Worm (Caenorhabditis elegans) whole organism, young adult: ENCODE data around the gene F58E6.5.

Experiments
- B0019.2 ChIP-seq: fragments of 200-800 bp; sonication (Bioruptor generic); conservative IDR thresholded peaks from 2 replicates; pipeline ENCODE4 v1.3.6; 2022; ENCODE audit warnings: missing genetic modification reagents, missing genetic modification characterization, missing compliant biosample characterization
- B0035.1 ChIP-seq: sonication (generic microtip); optimal IDR thresholded peaks from 2 replicates; lab custom pipeline; 2016; ENCODE audit warnings: missing genetic modification characterization, mild to moderate bottlenecking, missing compliant biosample characterization, missing genotype, missing genetic modification reagents
- B0336.3 ChIP-seq: fragments of 200-800 bp; sonication (Bioruptor generic); IDR thresholded peaks from 2 replicates; pipeline ENCODE4 v1.3.6; 2022; ENCODE audit warnings: missing genetic modification characterization, missing compliant biosample characterization
- C06A6.2 ChIP-seq: fragments of 200-800 bp; sonication (Bioruptor generic); conservative IDR thresholded peaks from 2 replicates; pipeline ENCODE4 v1.3.6; 2022; ENCODE audit warnings: missing genetic modification characterization, missing compliant biosample characterization
- F10E7.11 ChIP-seq: sonication (generic microtip); optimal IDR thresholded peaks from 2 replicates; lab custom pipeline; 2017; ENCODE audit warnings: mild to moderate bottlenecking, missing genetic modification characterization, moderate library complexity, missing compliant biosample characterization
- F37B4.10 ChIP-seq: fragments of 200-800 bp; sonication (Bioruptor generic); IDR thresholded peaks from 2 replicates; pipeline ENCODE4 v1.3.6; 2022; ENCODE audit warnings: missing genetic modification characterization, missing compliant biosample characterization
- F39B2.1 ChIP-seq: fragments of 200-800 bp; sonication (Bioruptor generic); IDR thresholded peaks from 2 replicates; pipeline ENCODE4 v1.3.6; 2022; ENCODE audit warnings: missing genetic modification reagents, missing genetic modification characterization, missing compliant biosample characterization
- F49E8.2 ChIP-seq: sonication (generic microtip); optimal IDR thresholded peaks from 3 replicates; lab custom pipeline; 2017; ENCODE audit warnings: missing genetic modification characterization, mild to moderate bottlenecking, missing compliant biosample characterization, antibody characterized with exemption, moderate library complexity; ENCODE audit not compliant: insufficient read depth
- F52B5.7 ChIP-seq: sonication (generic microtip); optimal IDR thresholded peaks from 2 replicates; lab custom pipeline; 2016; ENCODE audit warnings: mild to moderate bottlenecking, missing genetic modification characterization, missing compliant biosample characterization
- K11D2.4 ChIP-seq: fragments of 200-800 bp; sonication (Bioruptor generic); IDR thresholded peaks from 2 replicates; pipeline ENCODE4 v1.3.6; 2022; ENCODE audit warnings: missing genetic modification reagents, missing genetic modification characterization, missing compliant biosample characterization
- K12H6.12 ChIP-seq: fragments of 200-800 bp; sonication (Bioruptor generic); optimal IDR thresholded peaks from 2 replicates; lab custom pipeline; 2018; ENCODE audit warnings: mild to moderate bottlenecking, missing genetic modification characterization, missing compliant biosample characterization
- Y53G8AR.9 ChIP-seq: fragments of 200-800 bp; sonication (Bioruptor generic); conservative IDR thresholded peaks from 2 replicates; pipeline ENCODE4 v1.3.6; 2022; ENCODE audit warnings: missing genetic modification reagents, missing genetic modification characterization, missing compliant biosample characterization
- Y56A3A.18 ChIP-seq: fragments of 200-800 bp; sonication (Bioruptor generic); IDR thresholded peaks from 2 replicates; pipeline ENCODE4 v1.3.6; 2022; ENCODE audit warnings: missing genetic modification reagents, missing genetic modification characterization, missing compliant biosample characterization
- Y95B8A.8 ChIP-seq: fragments of 200-800 bp; sonication (Bioruptor generic); IDR thresholded peaks from 2 replicates; pipeline ENCODE4 v1.3.6; 2022; ENCODE audit warnings: missing genetic modification reagents, missing genetic modification characterization, missing compliant biosample characterization
- ama-1 ChIP-seq, 3 experiments: fragments of 150-350 bp in 1 of 3; sonication (generic microtip) in 2 of 3; optimal IDR thresholded peaks; 2 replicates each; lab custom pipeline; 2014 to 2018; ENCODE audit warnings: missing biosample characterization in 2 of 3, missing genetic modification characterization in 2 of 3, missing genetic modification reagents in 2 of 3
- attf-3 ChIP-seq: fragments of 200-800 bp; sonication (Bioruptor generic); conservative IDR thresholded peaks from 2 replicates; pipeline ENCODE4 v1.3.6; 2022; ENCODE audit warnings: missing genetic modification reagents, missing genetic modification characterization, missing compliant biosample characterization
- cebp-1 ChIP-seq, 2 experiments: fragments of 200-800 bp in 1 of 2; sonication (Bioruptor generic) in 1 of 2; sonication (generic microtip) in 1 of 2; IDR thresholded peaks in 1 of 2; optimal IDR thresholded peaks in 1 of 2; 2 replicates each; pipeline versions ENCODE4 v1.3.6 to Lab custom; 2017 to 2022; ENCODE audit warnings: missing compliant biosample characterization in 2 of 2, missing genetic modification characterization in 2 of 2, mild to moderate bottlenecking in 1 of 2, missing genetic modification reagents in 1 of 2, moderate library complexity in 1 of 2
- chd-7 ChIP-seq: sonication (generic microtip); optimal IDR thresholded peaks from 2 replicates; lab custom pipeline; 2016; ENCODE audit warnings: mild to moderate bottlenecking, missing genetic modification characterization, moderate library complexity, missing compliant biosample characterization
- die-1 ChIP-seq: sonication (generic microtip); optimal IDR thresholded peaks from 2 replicates; lab custom pipeline; 2016; ENCODE audit warnings: missing genotype, mild to moderate bottlenecking, missing genetic modification characterization, missing compliant biosample characterization
- egl-44 ChIP-seq: fragments of 200-800 bp; sonication (Bioruptor generic); IDR thresholded peaks from 2 replicates; pipeline ENCODE4 v1.3.6; 2022; ENCODE audit warnings: missing genetic modification reagents, missing genetic modification characterization, missing compliant biosample characterization
- ekl-4 ChIP-seq: fragments of 200-800 bp; sonication (Bioruptor generic); IDR thresholded peaks from 2 replicates; pipeline ENCODE4 v1.3.6; 2022; ENCODE audit warnings: missing genetic modification reagents, missing genetic modification characterization, missing compliant biosample characterization
- ets-4 ChIP-seq: fragments of 200-800 bp; sonication (Bioruptor generic); optimal IDR thresholded peaks from 2 replicates; lab custom pipeline; 2018; ENCODE audit warnings: mild to moderate bottlenecking, missing genetic modification characterization, missing compliant biosample characterization
- hmg-1.2 ChIP-seq: fragments of 200-800 bp; sonication (Bioruptor generic); IDR thresholded peaks from 2 replicates; pipeline ENCODE4 v1.3.6; 2022; ENCODE audit warnings: missing genetic modification reagents, missing genetic modification characterization, missing compliant biosample characterization
- hrde-1 ChIP-seq: sonication (generic microtip); optimal IDR thresholded peaks from 2 replicates; lab custom pipeline; 2016; ENCODE audit warnings: missing genetic modification characterization, mild to moderate bottlenecking, missing compliant biosample characterization, moderate library complexity, missing genotype, missing genetic modification reagents, borderline replicate concordance
- hsf-1 ChIP-seq: fragments of 200-800 bp; sonication (Bioruptor generic); IDR thresholded peaks from 2 replicates; pipeline ENCODE4 v1.3.6; 2022; ENCODE audit warnings: missing genetic modification reagents, missing genetic modification characterization, missing compliant biosample characterization
- let-526 ChIP-seq: fragments of 200-800 bp; sonication (Bioruptor generic); IDR thresholded peaks from 2 replicates; pipeline ENCODE4 v1.3.6; 2022; ENCODE audit warnings: missing genetic modification reagents, missing genetic modification characterization, missing compliant biosample characterization
- let-607 ChIP-seq, 2 experiments: fragments of 200-800 bp in 1 of 2; sonication (Bioruptor generic) in 1 of 2; sonication (generic microtip) in 1 of 2; optimal IDR thresholded peaks; 2 replicates each; lab custom pipeline; 2016 to 2018; ENCODE audit warnings: mild to moderate bottlenecking in 2 of 2, missing compliant biosample characterization in 2 of 2, missing genetic modification characterization in 2 of 2, moderate library complexity in 2 of 2, missing genotype in 1 of 2
- lin-35 ChIP-seq, 3 experiments: fragments of 150-350 bp in 2 of 3; sonication (generic microtip) in 1 of 3; optimal IDR thresholded peaks; 2 replicates each; lab custom pipeline; 2014 to 2018; ENCODE audit warnings: missing biosample characterization in 3 of 3, missing genetic modification characterization in 3 of 3, missing genetic modification reagents in 3 of 3
- lin-54 ChIP-seq: fragments of 200-800 bp; sonication (Bioruptor generic); optimal IDR thresholded peaks from 2 replicates; lab custom pipeline; 2018; ENCODE audit warnings: mild to moderate bottlenecking, missing genetic modification characterization, missing compliant biosample characterization
- lir-1 ChIP-seq: fragments of 200-800 bp; sonication (Bioruptor generic); conservative IDR thresholded peaks from 2 replicates; pipeline ENCODE4 v1.3.6; 2022; ENCODE audit warnings: missing genetic modification reagents, missing genetic modification characterization, missing compliant biosample characterization
- madf-10 ChIP-seq: sonication (generic microtip); optimal IDR thresholded peaks from 2 replicates; lab custom pipeline; 2016; ENCODE audit warnings: mild to moderate bottlenecking, missing genetic modification characterization, missing compliant biosample characterization
- madf-3 ChIP-seq: fragments of 200-800 bp; sonication (Bioruptor generic); IDR thresholded peaks from 2 replicates; pipeline ENCODE4 v1.3.6; 2022; ENCODE audit warnings: missing genetic modification reagents, missing genetic modification characterization, missing compliant biosample characterization
- mel-28 ChIP-seq: sonication (generic microtip); optimal IDR thresholded peaks from 2 replicates; lab custom pipeline; 2016; ENCODE audit warnings: borderline replicate concordance, mild to moderate bottlenecking, missing genetic modification characterization, missing compliant biosample characterization
- nfyb-1 ChIP-seq: fragments of 200-800 bp; sonication (Bioruptor generic); IDR thresholded peaks from 2 replicates; pipeline ENCODE4 v1.3.6; 2022; ENCODE audit warnings: missing genetic modification reagents, missing genetic modification characterization, missing compliant biosample characterization
- nhr-27 ChIP-seq: fragments of 200-800 bp; sonication (Bioruptor generic); optimal IDR thresholded peaks from 2 replicates; lab custom pipeline; 2018; ENCODE audit warnings: mild to moderate bottlenecking, missing genetic modification characterization, moderate library complexity, missing compliant biosample characterization
- pbrm-1 ChIP-seq: fragments of 200-800 bp; sonication (Bioruptor generic); IDR thresholded peaks from 2 replicates; pipeline ENCODE4 v1.3.6; 2022; ENCODE audit warnings: missing genetic modification reagents, missing genetic modification characterization, missing compliant biosample characterization
- rec-8 ChIP-seq, 2 experiments: sonication (generic microtip); optimal IDR thresholded peaks; 2 replicates each; lab custom pipeline; 2016; ENCODE audit warnings: mild to moderate bottlenecking in 2 of 2, missing genetic modification characterization in 2 of 2, missing genetic modification reagents in 2 of 2, missing genotype in 2 of 2, missing biosample characterization in 1 of 2, missing compliant biosample characterization in 1 of 2, moderate library complexity in 1 of 2
- repo-1 ChIP-seq: sonication (generic microtip); optimal IDR thresholded peaks from 2 replicates; lab custom pipeline; 2017; ENCODE audit warnings: mild to moderate bottlenecking, missing genetic modification characterization, missing compliant biosample characterization
- snpc-1.1 ChIP-seq: sonication (generic microtip); optimal IDR thresholded peaks from 2 replicates; lab custom pipeline; 2017; ENCODE audit warnings: missing genetic modification characterization, mild to moderate bottlenecking, missing compliant biosample characterization, antibody characterized with exemption, moderate library complexity, missing genotype, missing genetic modification reagents; ENCODE audit not compliant: insufficient read depth
- snpc-4 ChIP-seq, 5 experiments: fragments of 150-350 bp in 1 of 5; sonication (generic microtip) in 4 of 5; optimal IDR thresholded peaks; 2 replicates each; lab custom pipeline; 2014 to 2018; ENCODE audit warnings: missing genetic modification characterization in 5 of 5, missing biosample characterization in 3 of 5, antibody characterized with exemption in 2 of 5, mild to moderate bottlenecking in 2 of 5, missing compliant biosample characterization in 2 of 5, missing genotype in 2 of 5, moderate library complexity in 2 of 5, missing genetic modification reagents in 1 of 5
- tlf-1 ChIP-seq: fragments of 200-800 bp; sonication (Bioruptor generic); optimal IDR thresholded peaks from 2 replicates; lab custom pipeline; 2018; ENCODE audit warnings: mild to moderate bottlenecking, missing genetic modification characterization, missing compliant biosample characterization
- zim-3 ChIP-seq: sonication (generic microtip); optimal IDR thresholded peaks from 2 replicates; lab custom pipeline; 2017; ENCODE audit warnings: mild to moderate bottlenecking, missing genetic modification characterization, moderate library complexity, missing compliant biosample characterization
- ztf-18 ChIP-seq: sonication (generic microtip); optimal IDR thresholded peaks from 2 replicates; lab custom pipeline; 2016; ENCODE audit warnings: missing genotype, mild to moderate bottlenecking, missing genetic modification characterization, missing compliant biosample characterization
- ztf-3 ChIP-seq: fragments of 200-800 bp; sonication (Bioruptor generic); optimal IDR thresholded peaks from 2 replicates; lab custom pipeline; 2018; ENCODE audit warnings: mild to moderate bottlenecking, missing genetic modification characterization, missing compliant biosample characterization

Gene F58E6.5

ce11 chrV:9786721-9787131 is 32.4 kb upstream of the F58E6.5 start, which contains the start of gene F46B6.6:
TSS of gene F46B6.6 (minus strand) at chrV:9786868.
- TF ChIP-seq rec-8 (tag; optimal IDR thresholded peaks at IDR 0.05; lab: Kevin White, UChicago) (peak in 1 of 2 experiments; percentile 12), K12H6.12 (no peak), F37B4.10 (GFP tag; lab: Robert Waterston, UW) (no peak), lin-35 (GFP tag; optimal IDR thresholded peaks at IDR 0.05; lab: Kevin White, UChicago) (peak in 1 of 3 experiments; percentile 24), nhr-27 (tag; lab: Kevin White, UChicago) (peak; percentile 22), nfyb-1 (GFP tag; lab: Robert Waterston, UW) (0 out of 2 replicates have a peak, but pooled peaks have one; percentile 54), let-607 (tag; optimal IDR thresholded peaks at IDR 0.05; lab: Kevin White, UChicago) (peak in 1 of 2 experiments; percentile 41), B0336.3 (GFP tag; lab: Robert Waterston, UW) (peak; percentile 47; the same call in 1 of the 2 replicates), hmg-1.2 (peak; percentile 27; the same call in 1 of the 2 replicates), die-1 (tag; lab: Kevin White, UChicago) (peak; percentile 15), zim-3 (tag; lab: Kevin White, UChicago) (peak; percentile 52), F39B2.1 (GFP tag; lab: Robert Waterston, UW) (no peak), let-526 (no peak), chd-7 (tag; lab: Kevin White, UChicago) (peak; percentile 80), hsf-1 (peak; percentile 68), lir-1 (GFP tag; lab: Robert Waterston, UW) (no peak; the same call in 1 of the 2 replicates), ekl-4 (peak; percentile 50; the same call in 1 of the 2 replicates), F52B5.7 (tag; lab: Kevin White, UChicago) (peak; percentile 53), B0035.1 (tag; lab: Kevin White, UChicago) (peak; percentile 3), pbrm-1 (GFP tag; lab: Robert Waterston, UW) (0 out of 2 replicates have a peak, but pooled peaks have one; percentile 19), madf-10 (tag; lab: Kevin White, UChicago) (no peak), B0019.2 (GFP tag; lab: Robert Waterston, UW) (no peak), egl-44 (GFP tag; lab: Robert Waterston, UW) (no peak), Y53G8AR.9 (GFP tag; lab: Robert Waterston, UW) (0 out of 2 replicates have a peak, but pooled peaks have one; percentile 57), ama-1 (optimal IDR thresholded peaks at IDR 0.05; lab: Kevin White, UChicago) (peak; percentile 72), ama-1 (GFP tag; optimal IDR thresholded peaks at IDR 0.05; lab: Kevin White, UChicago) (peak; percentile 14 to 36), Y95B8A.8 (no peak), F49E8.2 (tag; lab: Kevin White, UChicago) (peak; percentile 53), F10E7.11 (peak; percentile 13), madf-3 (GFP tag; lab: Robert Waterston, UW) (peak; percentile 60; the same call in 1 of the 2 replicates), K11D2.4 (peak; percentile 41; the same call in 1 of the 2 replicates), lin-54 (GFP tag; lab: Kevin White, UChicago) (peak; percentile 21), snpc-1.1 (peak; percentile 11), cebp-1 (GFP tag; IDR thresholded peaks at IDR 0.05; lab: Robert Waterston, UW) (no peak), cebp-1 (tag; optimal IDR thresholded peaks at IDR 0.05; lab: Kevin White, UChicago) (peak; percentile 54), Y56A3A.18 (GFP tag; lab: Robert Waterston, UW) (0 out of 2 replicates have a peak, but pooled peaks have one; percentile 41), ztf-3 (GFP tag; lab: Kevin White, UChicago) (peak; percentile 8), snpc-4 (GFP tag; optimal IDR thresholded peaks at IDR 0.05; lab: Kevin White, UChicago) (peak; percentile 33), snpc-4 (tag; optimal IDR thresholded peaks at IDR 0.05; lab: Kevin White, UChicago) (no peak), mel-28 (tag; lab: Kevin White, UChicago) (no peak), ztf-18 (no peak), hrde-1 (tag; lab: Kevin White, UChicago) (no peak), C06A6.2 (GFP tag; lab: Robert Waterston, UW) (0 out of 2 replicates have a peak, but pooled peaks have one; percentile 10), attf-3 (GFP tag; lab: Robert Waterston, UW) (no peak), ets-4 (GFP tag; lab: Kevin White, UChicago) (no peak), tlf-1 (peak; percentile 12), repo-1 (tag; lab: Kevin White, UChicago) (peak; percentile 92)
